Fruit fly (Drosophila melanogaster): ENCODE measurements around the gene ND-75.

DNA sequence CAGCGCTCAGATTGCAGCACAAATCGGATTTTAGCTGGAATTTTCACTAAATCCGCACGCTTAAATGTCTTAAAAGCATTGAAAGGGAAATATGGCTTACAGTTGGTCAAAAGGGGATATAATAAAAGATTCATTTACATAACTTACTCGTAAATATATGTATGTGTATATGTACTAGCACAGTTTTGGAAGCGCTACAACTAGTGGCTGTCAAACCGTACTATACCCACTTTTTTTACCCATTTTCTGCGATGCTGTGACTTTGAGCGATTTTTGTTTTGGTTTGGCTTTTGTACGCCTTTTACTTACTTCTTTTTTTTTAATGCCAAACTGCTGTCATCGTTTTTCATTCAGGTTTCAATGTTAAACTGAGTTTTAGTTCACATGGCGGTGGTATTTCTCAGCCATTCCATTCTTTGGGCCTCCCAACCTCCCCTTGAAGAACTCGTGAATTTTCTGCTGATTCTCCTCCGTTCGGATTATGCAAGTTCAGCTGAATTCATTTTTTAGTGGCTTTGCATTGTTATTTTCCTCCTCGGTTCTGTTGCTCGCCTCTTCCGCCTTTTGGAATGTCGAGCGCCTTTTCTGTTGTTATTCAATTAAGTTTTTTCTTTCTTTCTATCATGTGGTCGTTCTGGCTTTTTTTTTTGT, 17.4 kb downstream of the ND-75 start:
- TF ChIP-seq psq (optimal IDR thresholded peaks at IDR 0.05) (no peak), usp (GFP tag; optimal IDR thresholded peaks at IDR 0.05) (no peak), Dll (optimal IDR thresholded peaks at IDR 0.05) (no peak)

All from whole organism.